Fruit fly (Drosophila melanogaster) whole organism, embryonic: ENCODE results near the gene Sr-CI.

ENCODE experiments used
- Asciz ChIP-seq: fragments of 200-800 bp; sonication (Bioruptor generic); optimal IDR thresholded peaks from 2 replicates; lab custom pipeline; 2017; ENCODE audit warnings: missing biosample characterization, mild to moderate bottlenecking, missing genetic modification characterization, missing genetic modification reagents
- CG10147 ChIP-seq: fragments of 200-800 bp; sonication (Bioruptor generic); optimal IDR thresholded peaks from 2 replicates; lab custom pipeline; 2019; ENCODE audit warnings: missing biosample characterization, mild to moderate bottlenecking, missing genetic modification characterization, moderate library complexity
- CG1024 ChIP-seq: fragments of 200-800 bp; sonication (Bioruptor generic); IDR thresholded peaks from 2 replicates; pipeline ENCODE4 v1.3.6; 2022; ENCODE audit warnings: missing biosample characterization, missing genetic modification characterization
- CG11085 ChIP-seq: fragments of 200-800 bp; sonication (Bioruptor generic); IDR thresholded peaks from 2 replicates; pipeline ENCODE4 v1.3.6; 2022; ENCODE audit warnings: missing biosample characterization, missing genetic modification characterization
- CG11398 ChIP-seq: fragments of 200-800 bp; sonication (Bioruptor generic); optimal IDR thresholded peaks from 2 replicates; lab custom pipeline; 2016; ENCODE audit warnings: missing biosample characterization, missing genetic modification characterization
- CG12219 ChIP-seq: fragments of 200-800 bp; sonication (Bioruptor generic); optimal IDR thresholded peaks from 3 replicates; lab custom pipeline; 2018; ENCODE audit warnings: missing biosample characterization, mild to moderate bottlenecking, missing genetic modification characterization
- CG1233 ChIP-seq: fragments of 200-800 bp; sonication (Bioruptor generic); optimal IDR thresholded peaks from 4 replicates; lab custom pipeline; 2018; ENCODE audit warnings: missing biosample characterization, mild to moderate bottlenecking, missing genetic modification characterization
- CG14965 ChIP-seq: fragments of 200-800 bp; sonication (Bioruptor generic); optimal IDR thresholded peaks from 2 replicates; lab custom pipeline; 2016; ENCODE audit warnings: missing biosample characterization, missing genetic modification characterization, borderline replicate concordance
- CG2678 ChIP-seq: fragments of 200-800 bp; sonication (Bioruptor generic); optimal IDR thresholded peaks from 3 replicates; lab custom pipeline; 2019; ENCODE audit warnings: missing biosample characterization, mild to moderate bottlenecking, missing genetic modification characterization, moderate library complexity
- CG32532 ChIP-seq: fragments of 200-800 bp; sonication (Bioruptor generic); IDR thresholded peaks from 2 replicates; pipeline ENCODE4 v1.3.6; 2022; ENCODE audit warnings: missing biosample characterization, missing genetic modification characterization
- CG32772 ChIP-seq: fragments of 200-800 bp; sonication (Bioruptor generic); IDR thresholded peaks from 2 replicates; pipeline ENCODE4 v1.3.6; 2022; ENCODE audit warnings: missing biosample characterization, missing genetic modification characterization
- CG33557 ChIP-seq: fragments of 200-800 bp; sonication (Bioruptor generic); optimal IDR thresholded peaks from 2 replicates; lab custom pipeline; 2019; ENCODE audit warnings: missing biosample characterization, mild to moderate bottlenecking, missing genetic modification characterization, moderate library complexity
- CG4282 ChIP-seq: fragments of 200-800 bp; sonication (Bioruptor generic); optimal IDR thresholded peaks from 2 replicates; lab custom pipeline; 2016; ENCODE audit warnings: missing biosample characterization, missing genetic modification characterization
- CG4424 ChIP-seq: fragments of 200-800 bp; sonication (Bioruptor generic); optimal IDR thresholded peaks from 3 replicates; lab custom pipeline; 2016; ENCODE audit warnings: missing biosample characterization, missing genetic modification characterization
- CG6254 ChIP-seq: fragments of 200-800 bp; sonication (Bioruptor generic); optimal IDR thresholded peaks from 3 replicates; lab custom pipeline; 2017; ENCODE audit warnings: mild to moderate bottlenecking, missing biosample characterization, missing genetic modification reagents, missing genetic modification characterization
- CG6272 ChIP-seq: fragments of 200-800 bp; sonication (Bioruptor generic); IDR thresholded peaks from 2 replicates; pipeline ENCODE4 v1.3.6; 2022; ENCODE audit warnings: missing biosample characterization, missing genetic modification characterization
- CG7357 ChIP-seq: fragments of 200-800 bp; sonication (Bioruptor generic); IDR thresholded peaks from 3 replicates; pipeline ENCODE4 v1.3.6; 2022; ENCODE audit warnings: missing biosample characterization, missing genetic modification characterization
- CG7987 ChIP-seq: fragments of 200-800 bp; sonication (Bioruptor generic); optimal IDR thresholded peaks from 2 replicates; lab custom pipeline; 2018; ENCODE audit warnings: missing biosample characterization, mild to moderate bottlenecking, missing genetic modification characterization, moderate library complexity
- CG8359 ChIP-seq: fragments of 200-800 bp; sonication (Bioruptor generic); optimal IDR thresholded peaks from 2 replicates; lab custom pipeline; 2017; ENCODE audit warnings: missing biosample characterization, mild to moderate bottlenecking, missing genetic modification characterization, borderline replicate concordance
- Deaf1 ChIP-seq: fragments of 200-800 bp; optimal IDR thresholded peaks from 3 replicates; lab custom pipeline; 2019; ENCODE audit warnings: missing biosample characterization, mild to moderate bottlenecking, missing genetic modification characterization, moderate library complexity
- Dfd ChIP-seq, 2 experiments: fragments of >200 bp; optimal IDR thresholded peaks; 2 replicates each; lab custom pipeline; 2017; ENCODE audit warnings: missing biosample characterization in 2 of 2, missing genetic modification characterization in 2 of 2
- Fer1 ChIP-seq: fragments of 200-800 bp; sonication (Bioruptor generic); optimal IDR thresholded peaks from 2 replicates; lab custom pipeline; 2017; ENCODE audit warnings: missing biosample characterization, mild to moderate bottlenecking, missing genetic modification characterization
- H15 ChIP-seq: fragments of 200-800 bp; sonication (Bioruptor generic); IDR thresholded peaks from 3 replicates; pipeline ENCODE4 v1.3.6; 2022; ENCODE audit warnings: missing biosample characterization, missing genetic modification characterization
- Hand ChIP-seq: fragments of 200-800 bp; sonication (Bioruptor generic); optimal IDR thresholded peaks from 2 replicates; lab custom pipeline; 2017; ENCODE audit warnings: mild to moderate bottlenecking, missing biosample characterization, missing genetic modification reagents, missing genetic modification characterization
- Jarid2 ChIP-seq: fragments of 200-800 bp; sonication (Bioruptor generic); optimal IDR thresholded peaks from 3 replicates; lab custom pipeline; 2017; ENCODE audit warnings: mild to moderate bottlenecking, missing biosample characterization, missing genetic modification reagents, missing genetic modification characterization
- Mes4 ChIP-seq: fragments of 200-800 bp; sonication (Bioruptor generic); optimal IDR thresholded peaks from 2 replicates; lab custom pipeline; 2016; ENCODE audit warnings: missing biosample characterization, missing genetic modification characterization
- NC2β ChIP-seq: fragments of 200-800 bp; sonication (Bioruptor generic); optimal IDR thresholded peaks from 2 replicates; lab custom pipeline; 2016; ENCODE audit warnings: missing biosample characterization, missing genetic modification characterization
- Oaz ChIP-seq: fragments of 200-800 bp; sonication (Bioruptor generic); IDR thresholded peaks from 2 replicates; pipeline ENCODE4 v1.3.6; 2022; ENCODE audit warnings: missing biosample characterization, missing genetic modification characterization
- Opbp ChIP-seq: fragments of 200-800 bp; sonication (Bioruptor generic); IDR thresholded peaks from 3 replicates; pipeline ENCODE4 v1.3.6; 2022; ENCODE audit warnings: missing biosample characterization, missing genetic modification characterization; ENCODE audit not compliant: partially characterized antibody
- Rx ChIP-seq: fragments of 200-800 bp; sonication (Bioruptor generic); IDR thresholded peaks from 2 replicates; pipeline ENCODE4 v1.3.6; 2022; ENCODE audit warnings: missing biosample characterization, missing genetic modification characterization
- Side ChIP-seq: fragments of 200-800 bp; sonication (Bioruptor generic); optimal IDR thresholded peaks from 2 replicates; lab custom pipeline; 2016; ENCODE audit warnings: missing biosample characterization, missing genetic modification characterization
- Stat92E ChIP-seq, 3 experiments: fragments of >200 bp in 2 of 3; fragments of 200-800 bp in 1 of 3; sonication (Bioruptor generic) in 1 of 3; optimal IDR thresholded peaks; 2 replicates each; lab custom pipeline; 2017 to 2019; ENCODE audit warnings: missing biosample characterization in 3 of 3, missing genetic modification characterization in 3 of 3, mild to moderate bottlenecking in 1 of 3, moderate library complexity in 1 of 3
- bsh ChIP-seq, 2 experiments: fragments of 200-800 bp; sonication (Bioruptor generic); optimal IDR thresholded peaks; 2 replicates each; lab custom pipeline; 2017 to 2018; ENCODE audit warnings: mild to moderate bottlenecking in 2 of 2, missing biosample characterization in 2 of 2, missing genetic modification characterization in 2 of 2, moderate library complexity in 1 of 2
- cad ChIP-seq: fragments of >200 bp; optimal IDR thresholded peaks from 2 replicates; lab custom pipeline; 2017; ENCODE audit warnings: missing biosample characterization, missing genetic modification characterization
- chif ChIP-seq, 2 experiments: fragments of 200-800 bp; sonication (Bioruptor generic); optimal IDR thresholded peaks; 3 replicates each; lab custom pipeline; 2016; ENCODE audit warnings: missing biosample characterization in 2 of 2, missing genetic modification characterization in 2 of 2
- da ChIP-seq: fragments of 200-800 bp; sonication (Bioruptor generic); optimal IDR thresholded peaks from 2 replicates; lab custom pipeline; 2016; ENCODE audit warnings: missing biosample characterization, missing genetic modification characterization
- danr ChIP-seq: fragments of 200-800 bp; sonication (Bioruptor generic); IDR thresholded peaks from 2 replicates; pipeline ENCODE4 v1.3.6; 2022; ENCODE audit warnings: missing biosample characterization, missing genetic modification characterization
- dysf ChIP-seq: fragments of 200-800 bp; sonication (Bioruptor generic); IDR thresholded peaks from 3 replicates; pipeline ENCODE4 v1.3.6; 2022; ENCODE audit warnings: missing biosample characterization, missing genetic modification characterization
- exex ChIP-seq: fragments of 200-800 bp; sonication (Bioruptor generic); optimal IDR thresholded peaks from 4 replicates; lab custom pipeline; 2018; ENCODE audit warnings: missing biosample characterization, mild to moderate bottlenecking, missing genetic modification characterization, moderate library complexity
- fd96Cb ChIP-seq: fragments of 200-800 bp; sonication (Bioruptor generic); optimal IDR thresholded peaks from 2 replicates; lab custom pipeline; 2018; ENCODE audit warnings: missing biosample characterization, mild to moderate bottlenecking, missing genetic modification characterization, moderate library complexity
- gt ChIP-seq: fragments of 200-800 bp; sonication (Bioruptor generic); IDR thresholded peaks from 2 replicates; pipeline ENCODE4 v1.3.6; 2022; ENCODE audit warnings: missing biosample characterization, missing genetic modification characterization
- hkb ChIP-seq, 2 experiments: fragments of 200-800 bp in 1 of 2; fragments of >200 bp in 1 of 2; sonication (Bioruptor generic) in 1 of 2; IDR thresholded peaks in 1 of 2; optimal IDR thresholded peaks in 1 of 2; 2 replicates each; pipeline versions ENCODE4 v1.3.6 to Lab custom; 2017 to 2022; ENCODE audit warnings: missing biosample characterization in 1 of 2, missing genetic modification characterization in 1 of 2
- lbe ChIP-seq: fragments of 200-800 bp; sonication (Bioruptor generic); optimal IDR thresholded peaks from 2 replicates; lab custom pipeline; 2016; ENCODE audit warnings: missing biosample characterization, mild to moderate bottlenecking, missing genetic modification characterization
- onecut ChIP-seq: fragments of 200-800 bp; sonication (Bioruptor generic); IDR thresholded peaks from 2 replicates; pipeline ENCODE4 v1.3.6; 2022; ENCODE audit warnings: missing biosample characterization, missing genetic modification characterization
- salm ChIP-seq: fragments of 200-800 bp; sonication (Bioruptor generic); optimal IDR thresholded peaks from 2 replicates; lab custom pipeline; 2018; ENCODE audit warnings: missing biosample characterization, mild to moderate bottlenecking, missing genetic modification characterization
- sisA ChIP-seq: fragments of 200-800 bp; sonication (Bioruptor generic); IDR thresholded peaks from 2 replicates; pipeline ENCODE4 v1.3.6; 2022; ENCODE audit warnings: missing biosample characterization, missing genetic modification characterization
- tin ChIP-seq: fragments of 200-800 bp; sonication (Bioruptor generic); optimal IDR thresholded peaks from 3 replicates; lab custom pipeline; 2016; ENCODE audit warnings: missing biosample characterization, missing genetic modification characterization
- tx ChIP-seq: fragments of 200-800 bp; sonication (Bioruptor generic); optimal IDR thresholded peaks from 2 replicates; lab custom pipeline; 2016; ENCODE audit warnings: missing biosample characterization, missing genetic modification characterization
- z ChIP-seq: fragments of 200-800 bp; sonication (Bioruptor generic); IDR thresholded peaks from 3 replicates; pipeline ENCODE4 v1.3.6; 2022; ENCODE audit warnings: missing biosample characterization, missing genetic modification characterization
- zfh1 ChIP-seq: fragments of 200-800 bp; sonication (Bioruptor generic); IDR thresholded peaks from 3 replicates; pipeline ENCODE4 v1.3.6; 2022; ENCODE audit warnings: missing biosample characterization, missing genetic modification characterization

The Sr-CI gene

DNA sequence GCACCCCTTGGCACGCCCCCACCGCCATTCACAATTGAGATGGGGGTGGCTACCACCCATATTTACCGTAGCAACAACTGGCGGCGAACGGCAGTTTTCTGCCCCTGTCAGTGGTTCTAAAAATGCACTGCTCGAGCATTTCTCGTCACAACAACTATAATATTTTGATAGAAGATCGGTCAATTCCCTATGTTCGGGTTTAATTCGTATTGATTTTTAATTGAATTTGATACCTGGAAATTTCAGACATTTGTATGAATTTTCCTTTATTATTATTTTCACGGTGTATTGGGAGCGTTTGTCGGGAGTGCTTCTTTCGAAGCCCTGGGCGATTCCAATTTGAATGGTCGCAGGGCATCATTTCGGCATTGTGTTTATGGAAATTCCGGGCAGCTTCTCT, 11.6 kb downstream of the Sr-CI start (continued):
- peak; percentile 49; the same call in 1 of the 2 replicates for TF ChIP-seq gt (GFP tag; lab: Robert Waterston, UW)
- TF ChIP-seq CG7987 (GFP tag; lab: Kevin White, UChicago) = no peak
- TF ChIP-seq hkb (optimal IDR thresholded peaks at IDR 0.05; lab: Kevin White, UChicago) = no peak
- TF ChIP-seq hkb (GFP tag; IDR thresholded peaks at IDR 0.05; lab: Robert Waterston, UW) = peak; percentile 64
- TF ChIP-seq CG6272 (GFP tag; lab: Robert Waterston, UW) = peak; percentile 65
- TF ChIP-seq CG32532 = peak; percentile 69
- TF ChIP-seq Jarid2 (GFP tag; lab: Kevin White, UChicago) = peak; percentile 4
- TF ChIP-seq Side = no peak
- TF ChIP-seq Stat92E (GFP tag; optimal IDR thresholded peaks at IDR 0.05; lab: Kevin White, UChicago) = no peak
- TF ChIP-seq Deaf1 (tag; lab: Kevin White, UChicago) = no peak
- peak; percentile 55; the same call in 2 of the 3 replicates for TF ChIP-seq dysf (GFP tag; lab: Robert Waterston, UW)
- TF ChIP-seq Hand (GFP tag; lab: Kevin White, UChicago) = no peak
- peak in 1 of 2 experiments; percentile 26 for TF ChIP-seq chif (GFP tag; optimal IDR thresholded peaks at IDR 0.05; lab: Kevin White, UChicago)
- no peak for TF ChIP-seq tin (GFP tag; lab: Kevin White, UChicago)
- TF ChIP-seq zfh1 (GFP tag; lab: Robert Waterston, UW) = no peak
- peak; percentile 77 for TF ChIP-seq CG2678 (tag; lab: Kevin White, UChicago)
- no peak for TF ChIP-seq cad (GFP tag; lab: Kevin White, UChicago)
- no peak for TF ChIP-seq da (GFP tag; lab: Kevin White, UChicago)
- no peak for TF ChIP-seq CG10147
- TF ChIP-seq Dfd (GFP tag; optimal IDR thresholded peaks at IDR 0.05; lab: Kevin White, UChicago) = no peak
- no peak for TF ChIP-seq NC2β (GFP tag; lab: Kevin White, UChicago)
- TF ChIP-seq CG33557 = no peak
- peak; percentile 68 for TF ChIP-seq CG32772 (GFP tag; lab: Robert Waterston, UW)
- TF ChIP-seq onecut (GFP tag; lab: Robert Waterston, UW) = no peak
- TF ChIP-seq lbe = no peak
- TF ChIP-seq tx (GFP tag; lab: Kevin White, UChicago) = no peak
- TF ChIP-seq Fer1 (GFP tag; lab: Kevin White, UChicago) = peak; percentile 75
- TF ChIP-seq Mes4 (GFP tag; lab: Kevin White, UChicago) = no peak
- TF ChIP-seq H15 (GFP tag; lab: Robert Waterston, UW) = peak; percentile 70; the same call in 1 of the 3 replicates
- no peak for TF ChIP-seq CG4282 (GFP tag; lab: Kevin White, UChicago)
- no peak for TF ChIP-seq Opbp (GFP tag; lab: Robert Waterston, UW)
- TF ChIP-seq salm (tag; lab: Kevin White, UChicago) = no peak
- no peak for TF ChIP-seq Oaz
- no peak for TF ChIP-seq CG12219 (GFP tag; lab: Kevin White, UChicago)
- TF ChIP-seq CG1233 (GFP tag; lab: Kevin White, UChicago) = peak; percentile 50
- TF ChIP-seq Rx (GFP tag; lab: Robert Waterston, UW) = peak; percentile 63
- TF ChIP-seq z (GFP tag; lab: Robert Waterston, UW) = peak; percentile 58; the same call in 1 of the 3 replicates
- peak; percentile 47 for TF ChIP-seq fd96Cb (tag; lab: Kevin White, UChicago)
- no peak for TF ChIP-seq CG11398 (GFP tag; lab: Kevin White, UChicago)
- TF ChIP-seq CG7357 (GFP tag; lab: Robert Waterston, UW) = peak; percentile 63; the same call in 2 of the 3 replicates
- no peak for TF ChIP-seq exex (tag; lab: Kevin White, UChicago)
- TF ChIP-seq danr = peak; percentile 40; the same call in 1 of the 2 replicates
- 0 out of 2 replicates have a peak, but pooled peaks have one; percentile 34 for TF ChIP-seq CG11085 (GFP tag; lab: Robert Waterston, UW)
- TF ChIP-seq Asciz (GFP tag; lab: Kevin White, UChicago) = peak; percentile 52
- peak; percentile 41 for TF ChIP-seq CG6254 (GFP tag; lab: Kevin White, UChicago)
- TF ChIP-seq CG4424 (GFP tag; lab: Kevin White, UChicago) = peak; percentile 68
- no peak for TF ChIP-seq CG1024 (GFP tag; lab: Robert Waterston, UW)
- peak; percentile 42 for TF ChIP-seq CG8359 (GFP tag; lab: Kevin White, UChicago)
- TF ChIP-seq CG14965 (GFP tag; lab: Kevin White, UChicago) = no peak
- peak in 1 of 2 experiments; percentile 53 for TF ChIP-seq bsh (GFP tag; optimal IDR thresholded peaks at IDR 0.05; lab: Kevin White, UChicago)
- peak; percentile 40; the same call in 1 of the 2 replicates for TF ChIP-seq sisA (GFP tag; lab: Robert Waterston, UW)
